Worm (Caenorhabditis elegans): ENCODE data around the gene dhs-24.

DNA sequence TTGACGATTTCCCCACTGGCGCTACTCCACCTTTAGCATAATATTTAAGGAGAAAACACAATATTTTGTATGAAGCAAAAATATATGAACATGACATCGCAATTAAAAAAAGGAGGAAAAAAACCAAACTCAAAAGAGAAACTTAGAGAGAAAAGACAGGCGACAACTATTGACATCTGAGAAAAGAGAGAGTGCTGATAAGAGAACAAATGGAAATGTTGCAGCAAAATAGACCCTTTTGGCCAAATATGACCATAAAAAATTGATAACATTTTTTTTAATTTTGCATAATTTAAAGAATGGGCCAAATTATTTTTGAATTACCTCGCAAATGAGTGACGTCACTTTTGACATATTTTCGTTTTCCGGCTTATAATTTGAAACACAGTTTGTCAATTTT, 48.2 kb upstream of the dhs-24 start:
- TF ChIP-seq pha-4 (tag; optimal IDR thresholded peaks at IDR 0.05) (no peak), elt-3 (tag; optimal IDR thresholded peaks at IDR 0.05) (no peak), unc-62 (GFP tag; optimal IDR thresholded peaks at IDR 0.05) (no peak)

Measured in whole organism, mixed stage, embryonic.